Fruit fly (Drosophila melanogaster) whole organism, embryonic: ENCODE results near the gene CG7408.

Experiments
- Aef1 ChIP-seq: fragments of 200-800 bp; sonication (Bioruptor generic); IDR thresholded peaks from 3 replicates; pipeline ENCODE4 v1.3.6; 2022; ENCODE audit warnings: missing biosample characterization, missing genetic modification characterization
- Bgb ChIP-seq: fragments of 200-800 bp; sonication (Bioruptor generic); IDR thresholded peaks from 2 replicates; pipeline ENCODE4 v1.3.6; 2022; ENCODE audit warnings: missing biosample characterization, missing genetic modification characterization; ENCODE audit not compliant: partially characterized antibody
- Blimp-1 ChIP-seq: fragments of 200-800 bp; sonication (Bioruptor generic); optimal IDR thresholded peaks from 3 replicates; lab custom pipeline; 2018; ENCODE audit warnings: missing biosample characterization, missing genetic modification characterization, mild to moderate bottlenecking, moderate library complexity, missing genetic modification reagents
- C15 ChIP-seq: fragments of 200-800 bp; sonication (Bioruptor generic); IDR thresholded peaks from 3 replicates; pipeline ENCODE4 v1.3.6; 2022; ENCODE audit warnings: missing biosample characterization, missing genetic modification characterization
- CG13296 ChIP-seq: fragments of 200-800 bp; sonication (Bioruptor generic); optimal IDR thresholded peaks from 3 replicates; lab custom pipeline; 2018; ENCODE audit warnings: missing biosample characterization, mild to moderate bottlenecking, missing genetic modification characterization
- CG14667 ChIP-seq: fragments of 200-800 bp; sonication (Bioruptor generic); IDR thresholded peaks from 2 replicates; pipeline ENCODE4 v1.3.6; 2022; ENCODE audit warnings: missing biosample characterization, missing genetic modification characterization
- CG15269 ChIP-seq: fragments of 200-800 bp; sonication (Bioruptor generic); optimal IDR thresholded peaks from 2 replicates; lab custom pipeline; 2018; ENCODE audit warnings: missing biosample characterization, mild to moderate bottlenecking, missing genetic modification characterization, moderate library complexity
- CG1602 ChIP-seq: fragments of 200-800 bp; sonication (Bioruptor generic); optimal IDR thresholded peaks from 3 replicates; lab custom pipeline; 2016; ENCODE audit warnings: missing biosample characterization, missing genetic modification characterization
- CG1603 ChIP-seq: fragments of 200-800 bp; sonication (Bioruptor generic); optimal IDR thresholded peaks from 2 replicates; lab custom pipeline; 2019; ENCODE audit warnings: missing biosample characterization, mild to moderate bottlenecking, missing genetic modification characterization, moderate library complexity
- CG1832 ChIP-seq: fragments of 200-800 bp; sonication (Bioruptor generic); optimal IDR thresholded peaks from 2 replicates; lab custom pipeline; 2017; ENCODE audit warnings: missing biosample characterization, mild to moderate bottlenecking, missing genetic modification characterization, inconsistent platforms
- CG32767 ChIP-seq: fragments of 200-800 bp; sonication (Bioruptor generic); IDR thresholded peaks from 2 replicates; pipeline ENCODE4 v1.3.6; 2022; ENCODE audit warnings: missing biosample characterization, missing genetic modification characterization
- CG7786 ChIP-seq: fragments of 200-800 bp; sonication (Bioruptor generic); optimal IDR thresholded peaks from 2 replicates; lab custom pipeline; 2016; ENCODE audit warnings: missing biosample characterization, missing genetic modification characterization
- CG9437 ChIP-seq: fragments of 200-800 bp; sonication (Bioruptor generic); optimal IDR thresholded peaks from 2 replicates; lab custom pipeline; 2018; ENCODE audit warnings: missing biosample characterization, mild to moderate bottlenecking, missing genetic modification characterization
- CG9727 ChIP-seq: fragments of 200-800 bp; sonication (Bioruptor generic); optimal IDR thresholded peaks from 3 replicates; lab custom pipeline; 2017; ENCODE audit warnings: missing biosample characterization, mild to moderate bottlenecking, missing genetic modification characterization
- CTCF ChIP-seq: fragments of 200-800 bp; sonication (Bioruptor generic); optimal IDR thresholded peaks from 2 replicates; lab custom pipeline; 2017; ENCODE audit warnings: missing biosample characterization, mild to moderate bottlenecking, missing genetic modification characterization, moderate library complexity
- Dek ChIP-seq: fragments of 200-800 bp; sonication (Bioruptor generic); optimal IDR thresholded peaks from 3 replicates; lab custom pipeline; 2019; ENCODE audit warnings: missing biosample characterization, mild to moderate bottlenecking, missing genetic modification characterization, moderate library complexity
- Ets65A ChIP-seq: fragments of 200-800 bp; sonication (Bioruptor generic); peaks from one replicate; lab custom pipeline; 2016; ENCODE audit warnings: missing biosample characterization, missing genetic modification characterization
- HLH54F ChIP-seq: fragments of 200-800 bp; sonication (Bioruptor generic); optimal IDR thresholded peaks from 3 replicates; lab custom pipeline; 2016; ENCODE audit warnings: missing biosample characterization, missing genetic modification characterization
- Hsf ChIP-seq: fragments of 200-800 bp; sonication (Bioruptor generic); optimal IDR thresholded peaks from 3 replicates; lab custom pipeline; 2016; ENCODE audit warnings: missing biosample characterization, missing genetic modification characterization
- Meics ChIP-seq: fragments of 200-800 bp; sonication (Bioruptor generic); optimal IDR thresholded peaks from 2 replicates; lab custom pipeline; 2017; ENCODE audit warnings: missing biosample characterization, mild to moderate bottlenecking, missing genetic modification characterization
- Scr ChIP-seq: fragments of 200-800 bp; sonication (Bioruptor generic); IDR thresholded peaks from 2 replicates; pipeline ENCODE4 v1.3.6; 2022; ENCODE audit warnings: missing biosample characterization, missing genetic modification characterization; ENCODE audit not compliant: partially characterized antibody
- Sox100B ChIP-seq: fragments of 200-800 bp; sonication (Bioruptor generic); optimal IDR thresholded peaks from 3 replicates; lab custom pipeline; 2018; ENCODE audit warnings: missing biosample characterization, mild to moderate bottlenecking, missing genetic modification characterization
- Sry-δ ChIP-seq: fragments of 200-800 bp; sonication (Bioruptor generic); optimal IDR thresholded peaks from 2 replicates; lab custom pipeline; 2016; ENCODE audit warnings: missing biosample characterization, missing genetic modification characterization
- Tbp ChIP-seq: fragments of >200 bp; optimal IDR thresholded peaks from 2 replicates; lab custom pipeline; 2018; ENCODE audit warnings: missing biosample characterization, missing genetic modification characterization
- ab ChIP-seq: fragments of 200-800 bp; sonication (Bioruptor generic); optimal IDR thresholded peaks from 2 replicates; lab custom pipeline; 2016; ENCODE audit warnings: missing biosample characterization, missing genetic modification characterization
- ac ChIP-seq: fragments of 200-800 bp; sonication (Bioruptor generic); optimal IDR thresholded peaks from 3 replicates; lab custom pipeline; 2017; ENCODE audit warnings: missing biosample characterization, mild to moderate bottlenecking, missing genetic modification characterization
- bbx ChIP-seq: fragments of 200-800 bp; sonication (Bioruptor generic); IDR thresholded peaks from 2 replicates; pipeline ENCODE4 v1.3.6; 2022; ENCODE audit warnings: missing biosample characterization, missing genetic modification characterization; ENCODE audit not compliant: partially characterized antibody
- corto ChIP-seq: fragments of 200-800 bp; sonication (Bioruptor generic); optimal IDR thresholded peaks from 2 replicates; lab custom pipeline; 2016; ENCODE audit warnings: missing biosample characterization, mild to moderate bottlenecking, missing genetic modification characterization, moderate library complexity
- fd102C ChIP-seq: fragments of 200-800 bp; sonication (Bioruptor generic); optimal IDR thresholded peaks from 2 replicates; lab custom pipeline; 2018; ENCODE audit warnings: missing biosample characterization, mild to moderate bottlenecking, missing genetic modification characterization, moderate library complexity
- fd96Cb ChIP-seq: fragments of 200-800 bp; sonication (Bioruptor generic); optimal IDR thresholded peaks from 2 replicates; lab custom pipeline; 2018; ENCODE audit warnings: missing biosample characterization, mild to moderate bottlenecking, missing genetic modification characterization, moderate library complexity
- fu2 ChIP-seq: fragments of 200-800 bp; sonication (Bioruptor generic); optimal IDR thresholded peaks from 2 replicates; lab custom pipeline; 2016; ENCODE audit warnings: missing biosample characterization, missing genetic modification characterization
- grn ChIP-seq: fragments of 200-800 bp; sonication (Bioruptor generic); optimal IDR thresholded peaks from 3 replicates; lab custom pipeline; 2017; ENCODE audit warnings: missing biosample characterization, missing genetic modification characterization
- ind ChIP-seq: fragments of 200-800 bp; sonication (Bioruptor generic); optimal IDR thresholded peaks from 3 replicates; lab custom pipeline; 2016; ENCODE audit warnings: missing biosample characterization, missing genetic modification characterization
- insv ChIP-seq, 2 experiments: fragments of 200-800 bp; sonication (Bioruptor generic); optimal IDR thresholded peaks; 3 replicates each; lab custom pipeline; 2016 to 2018; ENCODE audit warnings: missing biosample characterization in 2 of 2, missing genetic modification characterization in 2 of 2
- klu ChIP-seq: fragments of 200-800 bp; sonication (Bioruptor generic); IDR thresholded peaks from 2 replicates; pipeline ENCODE4 v1.3.6; 2022; ENCODE audit warnings: missing biosample characterization, missing genetic modification characterization
- lmd ChIP-seq: fragments of 200-800 bp; sonication (Bioruptor generic); IDR thresholded peaks from 2 replicates; pipeline ENCODE4 v1.3.6; 2022; ENCODE audit warnings: missing biosample characterization, missing genetic modification characterization
- lola ChIP-seq, 3 experiments: fragments of >200 bp in 2 of 3; fragments of 200-800 bp in 1 of 3; sonication (Bioruptor generic) in 1 of 3; optimal IDR thresholded peaks; 2 replicates each; lab custom pipeline; 2017 to 2019; ENCODE audit warnings: missing biosample characterization in 3 of 3, missing genetic modification characterization in 3 of 3, mild to moderate bottlenecking in 1 of 3, moderate library complexity in 1 of 3
- pb ChIP-seq: fragments of 200-800 bp; sonication (Bioruptor generic); optimal IDR thresholded peaks from 3 replicates; lab custom pipeline; 2016; ENCODE audit warnings: missing biosample characterization, missing genetic modification characterization
- peb ChIP-seq: fragments of 200-800 bp; sonication (Bioruptor generic); IDR thresholded peaks from 2 replicates; pipeline ENCODE4 v1.3.6; 2022; ENCODE audit warnings: missing biosample characterization, missing genetic modification characterization
- prd ChIP-seq, 3 experiments: fragments of >200 bp in 2 of 3; fragments of 200-800 bp in 1 of 3; sonication (Bioruptor generic) in 1 of 3; optimal IDR thresholded peaks in 2 of 3; IDR thresholded peaks in 1 of 3; 2 replicates in 2 of 3; 3 replicates in 1 of 3; pipeline versions ENCODE4 v1.3.6 to Lab custom; 2017 to 2022; ENCODE audit warnings: missing biosample characterization in 1 of 3, missing genetic modification characterization in 1 of 3
- pzg ChIP-seq: fragments of 200-800 bp; sonication (Bioruptor generic); optimal IDR thresholded peaks from 3 replicates; lab custom pipeline; 2018; ENCODE audit warnings: missing biosample characterization, mild to moderate bottlenecking, missing genetic modification characterization, moderate library complexity
- rib ChIP-seq: fragments of 200-800 bp; sonication (Bioruptor generic); IDR thresholded peaks from 2 replicates; pipeline ENCODE4 v1.3.6; 2022; ENCODE audit warnings: missing biosample characterization, missing genetic modification characterization
- sd ChIP-seq: fragments of 200-800 bp; sonication (Bioruptor generic); optimal IDR thresholded peaks from 3 replicates; lab custom pipeline; 2018; ENCODE audit warnings: missing biosample characterization, mild to moderate bottlenecking, missing genetic modification characterization, moderate library complexity
- stwl ChIP-seq: fragments of 200-800 bp; sonication (Bioruptor generic); optimal IDR thresholded peaks from 3 replicates; lab custom pipeline; 2018; ENCODE audit warnings: missing biosample characterization, mild to moderate bottlenecking, missing genetic modification characterization, moderate library complexity
- tgo ChIP-seq: fragments of 200-800 bp; sonication (Bioruptor generic); IDR thresholded peaks from 3 replicates; pipeline ENCODE4 v1.3.6; 2022; ENCODE audit warnings: missing biosample characterization, missing genetic modification characterization
- trem ChIP-seq: fragments of 200-800 bp; optimal IDR thresholded peaks from 3 replicates; lab custom pipeline; 2019; ENCODE audit warnings: missing biosample characterization, mild to moderate bottlenecking, missing genetic modification characterization, moderate library complexity
- wdn ChIP-seq: fragments of 200-800 bp; sonication (Bioruptor generic); IDR thresholded peaks from 2 replicates; pipeline ENCODE4 v1.3.6; 2022; ENCODE audit warnings: missing biosample characterization, missing genetic modification characterization
- zfh2 ChIP-seq: fragments of 200-800 bp; sonication (Bioruptor generic); optimal IDR thresholded peaks from 2 replicates; lab custom pipeline; 2016; ENCODE audit warnings: missing biosample characterization, missing genetic modification characterization

CG7408 gene

DNA sequence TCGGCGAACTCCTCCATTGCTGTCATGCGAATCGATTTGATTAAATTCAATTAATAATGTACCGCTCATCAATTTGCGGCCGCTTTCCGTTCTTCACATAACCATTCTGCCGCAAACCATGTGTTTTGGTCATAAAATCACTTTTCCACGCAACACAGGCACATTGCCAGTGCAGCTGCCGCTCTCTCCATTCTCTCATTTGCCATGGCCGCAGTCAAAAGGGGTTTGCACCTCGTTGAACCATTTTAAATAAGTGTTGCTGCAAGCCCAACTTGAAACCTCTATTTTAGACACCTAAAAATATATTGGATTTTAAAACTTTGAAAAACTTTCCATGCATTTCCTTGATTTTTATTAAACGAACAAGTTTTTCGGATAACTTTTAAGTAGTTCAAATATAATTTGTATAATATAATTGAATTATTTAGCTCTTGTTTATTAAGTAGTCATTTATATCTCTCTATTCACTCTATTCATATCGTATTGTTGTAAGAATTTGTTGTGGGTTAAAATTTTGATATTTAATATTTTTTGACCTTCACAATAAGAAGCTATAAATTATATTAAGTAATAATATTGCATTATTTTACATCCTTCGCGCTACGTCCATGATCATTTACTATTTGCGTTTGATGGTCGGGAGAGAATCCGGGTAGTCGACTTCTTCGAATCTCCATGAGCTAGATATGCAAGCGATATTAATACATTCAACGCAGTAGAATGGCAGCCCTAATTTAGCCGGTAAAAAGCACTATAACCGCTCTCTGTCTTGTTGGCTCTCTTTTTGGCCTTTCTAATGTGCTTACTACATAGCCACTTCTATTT, 22.0 kb upstream of the CG7408 start, which contains the start of gene CG5535 (continued):
- TF ChIP-seq fd96Cb (tag; lab: Kevin White, UChicago) (peak; percentile 76), Hsf (peak; percentile 56), CG32767 (GFP tag; lab: Robert Waterston, UW) (0 out of 2 replicates have a peak, but pooled peaks have one; percentile 15), CG13296 (peak; percentile 81), bbx (no peak), C15 (0 out of 3 replicates have a peak, but pooled peaks have one; percentile 6), stwl (tag; lab: Kevin White, UChicago) (peak; percentile 20), Dek (peak; percentile 71), CG15269 (tag; lab: Kevin White, UChicago) (peak; percentile 84), CTCF (GFP tag; lab: Kevin White, UChicago) (peak; percentile 7), CG14667 (peak; percentile 49), Sox100B (GFP tag; lab: Kevin White, UChicago) (peak; percentile 94), peb (GFP tag; lab: Robert Waterston, UW) (0 out of 2 replicates have a peak, but pooled peaks have one; percentile 39), HLH54F (GFP tag; lab: Kevin White, UChicago) (peak; percentile 43), CG1602 (GFP tag; lab: Kevin White, UChicago) (peak; percentile 70), Ets65A (GFP tag; lab: Kevin White, UChicago) (peak; percentile 86), Tbp (GFP tag; lab: Kevin White, UChicago) (no peak), Aef1 (GFP tag; lab: Robert Waterston, UW) (peak; percentile 44), klu (GFP tag; lab: Robert Waterston, UW) (peak; percentile 52), CG9437 (GFP tag; lab: Kevin White, UChicago) (peak; percentile 93), CG9727 (GFP tag; lab: Kevin White, UChicago) (peak; percentile 91), zfh2 (GFP tag; lab: Kevin White, UChicago) (peak; percentile 61), lmd (GFP tag; lab: Robert Waterston, UW) (peak; percentile 67), pzg (GFP tag; lab: Kevin White, UChicago) (no peak), ac (GFP tag; lab: Kevin White, UChicago) (no peak), prd (optimal IDR thresholded peaks at IDR 0.05; lab: Kevin White, UChicago) (no peak), prd (GFP tag; IDR thresholded peaks at IDR 0.05; lab: Robert Waterston, UW) (peak; percentile 62), tgo (GFP tag; lab: Robert Waterston, UW) (peak; percentile 60; the same call in 2 of the 3 replicates), ind (GFP tag; lab: Kevin White, UChicago) (peak; percentile 60), sd (tag; lab: Kevin White, UChicago) (peak; percentile 28), grn (GFP tag; lab: Kevin White, UChicago) (no peak), corto (GFP tag; lab: Kevin White, UChicago) (no peak), CG7786 (GFP tag; lab: Kevin White, UChicago) (peak; percentile 42), insv (GFP tag; optimal IDR thresholded peaks at IDR 0.05; lab: Kevin White, UChicago) (peak in 1 of 2 experiments; percentile 47), Bgb (GFP tag; lab: Robert Waterston, UW) (no peak), rib (peak; percentile 38), pb (GFP tag; lab: Kevin White, UChicago) (no peak), Blimp-1 (peak; percentile 63), CG1603 (tag; lab: Kevin White, UChicago) (peak; percentile 84), Scr (GFP tag; lab: Robert Waterston, UW) (no peak), ab (GFP tag; lab: Kevin White, UChicago) (no peak), trem (tag; lab: Kevin White, UChicago) (peak; percentile 9), lola (GFP tag; optimal IDR thresholded peaks at IDR 0.05; lab: Kevin White, UChicago) (peak in 1 of 3 experiments; percentile 92), wdn (peak; percentile 76), fd102C (GFP tag; lab: Kevin White, UChicago) (peak; percentile 24), CG1832 (no peak), fu2 (peak; percentile 14), Sry-δ (peak; percentile 2), Meics (GFP tag; lab: Kevin White, UChicago) (peak; percentile 90)
